Fruit fly (Drosophila melanogaster) whole organism, larva: Measurements from ENCODE around the gene al.

ENCODE experiments used
- noc ChIP-seq: fragments of 200-800 bp; sonication (Bioruptor generic); optimal IDR thresholded peaks from 3 replicates; lab custom pipeline; 2019; ENCODE audit warnings: missing biosample characterization, mild to moderate bottlenecking, missing genetic modification characterization, moderate library complexity

The al gene

dm6 chr2L:402098-402497 is 24.2 kb downstream of the al start, which contains the start of gene CG4213:
Gene CG4213 (minus strand): TSS chr2L:402198.
- no peak for TF ChIP-seq noc (tag; lab: Kevin White, UChicago)

dm6 chr2L:403627-404575 is 26.0 kb downstream of the al start, which contains the start of gene Polr1B:
Gene Polr1B (plus strand): TSS chr2L:404285.
- no peak for TF ChIP-seq noc (tag; lab: Kevin White, UChicago)

- TF ChIP-seq noc (tag; lab: Kevin White, UChicago), result peak; percentile 67
Measured at dm6 chr2L:412931-413330, 35.0 kb downstream of the al start.

- TF ChIP-seq noc (tag; lab: Kevin White, UChicago), result no peak
Measured at dm6 chr2L:413894-414293, 36.0 kb downstream of the al start.

- peak; percentile 82 for TF ChIP-seq noc (tag; lab: Kevin White, UChicago)
Measured at dm6 chr2L:414593-415399, 36.9 kb downstream of the al start, which contains the start of the genes AP-2alpha and ebi. Gene AP-2alpha (minus strand): TSS chr2L:414777. Gene ebi (plus strand): TSS chr2L:415067.

- TF ChIP-seq noc (tag; lab: Kevin White, UChicago), result peak; percentile 76
Measured at dm6 chr2L:419620-420184, 41.8 kb downstream of the al start, which contains the start of the genes CG13690 and RpLP1. Gene CG13690 (minus strand): TSS chr2L:419652. Gene RpLP1 (plus strand): TSS chr2L:419952.

dm6 chr2L:421119-421821 is 43.4 kb downstream of the al start, which contains the start of the genes CG11885 and CG13692:
Gene CG11885 (minus strand): TSS chr2L:421450.
Gene CG13692 (plus strand): TSS chr2L:421771.
- no peak for TF ChIP-seq noc (tag; lab: Kevin White, UChicago)

- no peak for TF ChIP-seq noc (tag; lab: Kevin White, UChicago)
Measured at dm6 chr2L:422573-422972, 44.7 kb downstream of the al start, which contains the start of gene BBS8. Gene BBS8 (plus strand): TSS chr2L:422873.

dm6 chr2L:423160-423559 is 45.2 kb downstream of the al start:
- no peak for TF ChIP-seq noc (tag; lab: Kevin White, UChicago)

dm6 chr2L:425491-425890 is 47.6 kb downstream of the al start:
- TF ChIP-seq noc (tag; lab: Kevin White, UChicago), result no peak

dm6 chr2L:426449-426848 is 48.5 kb downstream of the al start:
- TF ChIP-seq noc (tag; lab: Kevin White, UChicago), result no peak

- TF ChIP-seq noc (tag; lab: Kevin White, UChicago), result no peak
Measured at dm6 chr2L:427338-428234, 49.7 kb downstream of the al start.

dm6 chr2L:428380-428989 is 50.6 kb downstream of the al start:
- no peak for TF ChIP-seq noc (tag; lab: Kevin White, UChicago)
